Fruit fly (Drosophila melanogaster) S2 (cell line): ENCODE data around the gene CG15754.

Experiments used
- CG8478 ChIP-seq: fragments of >200 bp; optimal IDR thresholded peaks from 2 replicates; lab custom pipeline; 2018
- CTCF ChIP-seq, 2 experiments: fragments of >200 bp; optimal IDR thresholded peaks; 2 replicates each; lab custom pipeline; 2018

Gene CG15754

DNA sequence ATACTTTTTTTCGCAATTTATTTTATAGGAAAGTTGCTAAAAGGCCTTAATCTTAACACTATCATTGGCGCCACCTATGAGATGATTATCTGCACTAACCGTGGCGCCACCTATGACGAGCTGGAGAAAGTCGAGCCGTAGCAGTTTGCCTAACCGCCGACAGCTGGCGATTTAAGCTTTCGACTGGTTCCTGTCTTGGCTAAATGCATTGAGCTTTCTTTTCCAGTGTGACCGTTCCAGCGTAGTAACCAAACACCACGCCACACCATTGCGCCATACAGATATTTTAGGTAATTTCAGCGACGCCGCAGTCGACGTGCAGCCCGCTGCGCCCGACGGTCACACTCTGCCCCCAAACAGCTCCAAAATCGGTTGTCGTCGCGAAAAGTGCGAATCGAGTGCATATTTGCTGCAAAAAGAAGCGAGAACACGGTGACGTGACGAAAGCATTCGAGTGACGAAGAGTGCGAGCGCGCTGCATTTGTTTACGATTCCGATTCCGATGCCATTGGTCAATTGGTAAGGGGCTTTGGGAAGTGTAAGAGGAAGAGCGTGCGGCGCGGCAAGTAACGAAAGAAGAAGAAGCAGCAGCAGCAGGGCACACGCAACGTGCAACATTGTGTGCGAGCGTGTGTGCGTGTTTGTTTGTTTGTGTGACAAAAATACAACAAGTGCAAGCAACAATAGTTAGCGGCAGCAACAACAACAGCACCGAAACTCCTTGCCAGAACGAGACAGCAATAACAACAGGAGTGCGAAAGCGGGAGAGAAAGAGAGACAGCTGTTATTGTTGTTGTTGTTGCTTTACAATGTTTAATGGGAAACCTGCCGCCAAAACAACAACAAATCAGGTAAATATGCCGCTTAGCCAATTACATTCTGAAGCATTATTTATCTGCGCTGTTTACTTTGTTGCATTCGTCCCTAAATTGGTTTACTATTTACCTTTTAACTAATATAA lies 36.0 kb downstream of the CG15754 start, which contains the start of the genes CG46311 and Tpst:
Gene CG46311, plus strand, starts transcription at position 341 of the 961 bp plus-strand sequence.
Gene Tpst, plus strand, starts transcription at position 341 of the 961 bp plus-strand sequence.
- TF ChIP-seq CG8478 (lab: Kevin White, UChicago) = no peak
- TF ChIP-seq CTCF (optimal IDR thresholded peaks at IDR 0.05; lab: Kevin White, UChicago) = peak; percentile 99 to 100

DNA sequence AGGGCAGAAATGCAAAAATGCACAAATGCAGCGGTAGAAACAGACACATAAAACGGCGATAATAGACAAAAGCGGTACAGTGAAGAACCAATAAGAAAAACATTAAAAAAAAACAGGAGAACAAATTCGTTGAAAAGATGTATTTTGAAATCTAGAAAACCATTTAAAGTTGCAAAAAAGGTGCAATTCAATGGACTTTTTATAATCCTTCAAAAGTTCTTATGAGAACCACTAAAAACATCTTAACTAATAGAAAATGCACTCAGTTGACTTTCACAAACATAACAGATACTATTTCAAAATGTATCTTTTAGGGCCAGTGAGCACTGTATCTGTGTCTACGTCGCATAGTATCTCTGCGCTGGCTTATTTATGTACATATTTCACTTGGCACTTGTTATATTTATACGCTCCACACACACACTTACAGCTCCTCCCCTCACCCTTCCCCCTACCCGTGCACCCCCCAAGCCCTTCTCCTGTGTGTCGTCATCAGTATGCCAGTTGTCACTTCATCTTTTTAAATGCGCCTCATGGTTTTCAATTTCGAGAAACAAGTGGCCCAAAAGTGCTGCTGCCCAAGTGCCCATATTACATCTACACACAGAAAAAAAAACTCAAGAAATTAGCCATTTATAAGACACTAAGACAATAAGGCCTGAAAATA lies 37.8 kb downstream of the CG15754 start:
- TF ChIP-seq CTCF (optimal IDR thresholded peaks at IDR 0.05; lab: Kevin White, UChicago) = no peak
- no peak for TF ChIP-seq CG8478 (lab: Kevin White, UChicago)

DNA sequence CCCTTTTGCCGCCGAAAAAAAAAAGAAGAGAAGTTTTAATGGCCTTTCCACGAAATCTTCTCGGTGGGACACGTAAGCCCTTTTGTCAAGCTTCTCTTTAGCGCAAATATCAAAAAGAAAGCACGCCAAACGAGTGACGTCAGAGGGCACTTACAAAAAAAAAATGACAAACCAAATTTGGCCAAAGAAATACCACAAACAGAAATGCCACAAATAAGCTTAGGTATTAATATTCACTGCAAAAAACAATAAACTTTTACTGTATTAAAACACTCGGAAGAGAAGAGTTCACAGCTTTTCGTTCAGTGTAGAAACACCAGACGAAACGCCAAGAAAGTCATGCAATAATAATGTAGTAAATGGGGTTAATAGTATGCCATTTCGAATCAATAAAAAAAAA lies 40.3 kb downstream of the CG15754 start:
- TF ChIP-seq CG8478 (lab: Kevin White, UChicago) = no peak
- TF ChIP-seq CTCF (optimal IDR thresholded peaks at IDR 0.05; lab: Kevin White, UChicago) = no peak

dm6 chrX:13568841-13569240 lies 41.0 kb downstream of the CG15754 start:
- TF ChIP-seq CTCF (optimal IDR thresholded peaks at IDR 0.05; lab: Kevin White, UChicago) (no peak), CG8478 (lab: Kevin White, UChicago) (no peak)

- TF ChIP-seq CTCF (optimal IDR thresholded peaks at IDR 0.05; lab: Kevin White, UChicago) = no peak
Measured at dm6 chrX:13570255-13570654, 42.4 kb downstream of the CG15754 start.

dm6 chrX:13572382-13572781 lies 44.6 kb downstream of the CG15754 start:
- TF ChIP-seq CG8478 (lab: Kevin White, UChicago) (no peak), CTCF (optimal IDR thresholded peaks at IDR 0.05; lab: Kevin White, UChicago) (no peak)
